Worm (Caenorhabditis elegans): ENCODE data around the gene Y116A8C.3.

DNA sequence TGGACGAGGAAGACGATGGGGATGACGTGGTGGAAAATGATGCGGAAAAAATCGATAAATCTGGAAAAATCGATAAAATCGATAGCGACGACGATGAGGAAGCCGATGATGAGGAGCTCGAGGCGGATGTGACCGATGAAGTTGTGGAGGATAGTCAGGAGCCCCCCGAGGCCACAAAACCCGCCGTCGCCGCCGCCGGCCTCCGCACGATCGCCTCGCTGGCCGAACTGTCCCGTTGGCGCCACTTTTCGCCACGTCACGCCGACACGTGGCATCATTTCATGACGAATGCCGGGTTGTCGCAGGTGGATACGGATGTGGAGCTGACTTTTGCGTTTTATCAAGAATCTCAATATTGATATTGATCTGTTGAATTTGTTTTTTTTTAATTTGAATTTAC lies 46.6 kb downstream of the Y116A8C.3 start:
- TF ChIP-seq aly-2 (tag; optimal IDR thresholded peaks at IDR 0.05) (no peak), crh-2 (tag; optimal IDR thresholded peaks at IDR 0.05) (no peak), nhr-11 (tag; optimal IDR thresholded peaks at IDR 0.05) (no peak), skn-1 (tag; optimal IDR thresholded peaks at IDR 0.05) (no peak), lsy-2 (tag; optimal IDR thresholded peaks at IDR 0.05) (no peak), C34F6.9 (tag; optimal IDR thresholded peaks at IDR 0.05) (no peak), blmp-1 (tag; optimal IDR thresholded peaks at IDR 0.05; ENCODE audit: insufficient read depth) (no peak), elt-3 (tag; optimal IDR thresholded peaks at IDR 0.05) (no peak), snpc-4 (tag; optimal IDR thresholded peaks at IDR 0.05) (no peak), ZK546.5 (tag; optimal IDR thresholded peaks at IDR 0.05) (no peak)

Data from whole organism, L2 larva.